Worm (Caenorhabditis elegans): Measurements from ENCODE around the gene str-248.

DNA sequence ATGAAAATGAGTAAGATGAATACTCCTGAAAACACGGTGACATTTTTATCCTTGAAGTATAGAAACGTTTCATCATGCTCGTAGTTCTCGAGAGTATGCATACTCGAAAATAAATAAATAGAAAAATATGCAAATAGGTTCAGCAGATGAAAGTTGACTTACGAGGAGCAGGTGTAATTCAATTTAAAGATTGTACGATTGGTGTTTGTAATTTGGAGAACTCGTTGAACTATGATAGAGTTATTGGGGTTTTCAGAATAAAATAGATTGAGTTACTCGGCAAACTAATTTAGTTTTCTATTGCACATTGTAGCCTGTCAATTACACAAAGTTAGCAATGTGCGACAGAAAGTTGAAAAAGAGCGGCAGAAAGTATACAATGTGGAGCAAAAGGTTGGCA lies 9.4 kb upstream of the str-248 start, which contains the start of gene srz-44:
- TF ChIP-seq ceh-48 (tag; optimal IDR thresholded peaks at IDR 0.05) (no peak), fkh-10 (GFP tag; optimal IDR thresholded peaks at IDR 0.05) (no peak), nhr-11 (tag; optimal IDR thresholded peaks at IDR 0.05) (no peak), madf-2 (tag; optimal IDR thresholded peaks at IDR 0.05) (no peak), hlh-30 (tag; optimal IDR thresholded peaks at IDR 0.05; ENCODE audit: insufficient read depth) (no peak), fax-1 (tag; optimal IDR thresholded peaks at IDR 0.05) (no peak), dmd-4 (tag; optimal IDR thresholded peaks at IDR 0.05; ENCODE audit: borderline replicate concordance) (no peak), pqm-1 (tag; optimal IDR thresholded peaks at IDR 0.05) (no peak), ceh-9 (tag; optimal IDR thresholded peaks at IDR 0.05) (no peak), rnt-1 (tag; optimal IDR thresholded peaks at IDR 0.05) (no peak), ets-4 (tag; optimal IDR thresholded peaks at IDR 0.05) (no peak), lin-11 (tag; optimal IDR thresholded peaks at IDR 0.05) (no peak)
